Worm (Caenorhabditis elegans): Measurements from ENCODE around the gene lin-1.

Gene lin-1

ce11 chrIV:2233222-2233621 lies 66.9 kb downstream of the lin-1 start:
- peak; percentile 7 for TF ChIP-seq ceh-48 (tag; optimal IDR thresholded peaks at IDR 0.05)

- TF ChIP-seq ceh-48 (tag; optimal IDR thresholded peaks at IDR 0.05) = peak; percentile 17
Measured at ce11 chrIV:2231726-2232125, 68.4 kb downstream of the lin-1 start.

- no peak for TF ChIP-seq sox-2 (GFP tag; IDR thresholded peaks at IDR 0.05)
- peak; percentile 97 for TF ChIP-seq dve-1 (tag; optimal IDR thresholded peaks at IDR 0.05)
- TF ChIP-seq unc-86 (tag; optimal IDR thresholded peaks at IDR 0.05) = no peak
- TF ChIP-seq Y22D7AL.16 (tag; optimal IDR thresholded peaks at IDR 0.05) = no peak
Measured at ce11 chrIV:2228678-2229077, 71.4 kb downstream of the lin-1 start.

Data from whole organism, late embryonic.